Fruit fly (Drosophila melanogaster): ENCODE measurements around the gene CG13124.
A peak's percentile ranks its signal among the peaks of the same experiment; 100 is the strongest.

CG13124 gene

dm6 chr2L:9894871-9895364 is 13.5 kb downstream of the CG13124 start, which contains the start of gene Bka:
Gene Bka, plus strand, starts transcription at chr2L:9895287.
- TF ChIP-seq sage (GFP tag; optimal IDR thresholded peaks at IDR 0.05), result peak; percentile 55
- peak; percentile 76 for TF ChIP-seq rgr (GFP tag; optimal IDR thresholded peaks at IDR 0.05)
- peak; percentile 56 for TF ChIP-seq h (GFP tag; optimal IDR thresholded peaks at IDR 0.05)
- no peak for TF ChIP-seq tai (GFP tag; optimal IDR thresholded peaks at IDR 0.05)
- TF ChIP-seq Sp1 (GFP tag; optimal IDR thresholded peaks at IDR 0.05), result peak; percentile 76
- TF ChIP-seq br (GFP tag; optimal IDR thresholded peaks at IDR 0.05), result peak; percentile 36
- TF ChIP-seq sv (GFP tag; optimal IDR thresholded peaks at IDR 0.05), result peak; percentile 52
- TF ChIP-seq brk (GFP tag; optimal IDR thresholded peaks at IDR 0.05), result peak; percentile 86
- TF ChIP-seq OdsH (GFP tag; optimal IDR thresholded peaks at IDR 0.05), result peak; percentile 60
- TF ChIP-seq Rel (GFP tag; optimal IDR thresholded peaks at IDR 0.05), result no peak
- peak; percentile 50 for TF ChIP-seq Rel (tag; optimal IDR thresholded peaks at IDR 0.05)
- TF ChIP-seq Mio (GFP tag; optimal IDR thresholded peaks at IDR 0.05), result no peak
- peak; percentile 82 for TF ChIP-seq Myc (optimal IDR thresholded peaks at IDR 0.05)
- peak; percentile 66 for TF ChIP-seq Hnf4 (GFP tag; optimal IDR thresholded peaks at IDR 0.05)
- no peak for TF ChIP-seq N (GFP tag; optimal IDR thresholded peaks at IDR 0.05)
- TF ChIP-seq CG9705 (GFP tag; optimal IDR thresholded peaks at IDR 0.05), result peak; percentile 30
- TF ChIP-seq lola (GFP tag; optimal IDR thresholded peaks at IDR 0.05), result no peak
- TF ChIP-seq foxo (GFP tag; optimal IDR thresholded peaks at IDR 0.05), result peak in 1 of 2 experiments; percentile 43
- TF ChIP-seq HLH106 (tag; optimal IDR thresholded peaks at IDR 0.05), result peak; percentile 49
- peak; percentile 21 for TF ChIP-seq psq (GFP tag; optimal IDR thresholded peaks at IDR 0.05)

- TF ChIP-seq Myc (optimal IDR thresholded peaks at IDR 0.05) (no peak), rgr (GFP tag; optimal IDR thresholded peaks at IDR 0.05) (peak; percentile 49)
Observed at dm6 chr2L:9894193-9894592, 14.2 kb downstream of the CG13124 start.

- TF ChIP-seq HLH106 (tag; optimal IDR thresholded peaks at IDR 0.05) (no peak), Dif (GFP tag; optimal IDR thresholded peaks at IDR 0.05; ENCODE audit: partially characterized antibody) (no peak), GATAd (GFP tag; optimal IDR thresholded peaks at IDR 0.05) (no peak), Hr78 (GFP tag; optimal IDR thresholded peaks at IDR 0.05) (no peak), tai (GFP tag; optimal IDR thresholded peaks at IDR 0.05) (no peak), Abd-B (GFP tag; optimal IDR thresholded peaks at IDR 0.05) (no peak), rgr (GFP tag; optimal IDR thresholded peaks at IDR 0.05) (peak; percentile 0), usp (GFP tag; optimal IDR thresholded peaks at IDR 0.05) (no peak), N (GFP tag; optimal IDR thresholded peaks at IDR 0.05) (no peak), br (GFP tag; optimal IDR thresholded peaks at IDR 0.05) (no peak), dl (GFP tag; optimal IDR thresholded peaks at IDR 0.05; ENCODE audit: insufficient read depth in 1 of 2, partially characterized antibody in 2 of 2) (no peak), woc (GFP tag; optimal IDR thresholded peaks at IDR 0.05) (no peak), ey (GFP tag; optimal IDR thresholded peaks at IDR 0.05) (no peak), Myc (optimal IDR thresholded peaks at IDR 0.05) (peak; percentile 5), Hnf4 (GFP tag; optimal IDR thresholded peaks at IDR 0.05) (no peak), CG9705 (GFP tag; optimal IDR thresholded peaks at IDR 0.05) (no peak), CG32264 (GFP tag; optimal IDR thresholded peaks at IDR 0.05) (no peak)
Observed at dm6 chr2L:9893183-9893582, 15.2 kb downstream of the CG13124 start, which contains the start of gene mtDNA-helicase. Gene mtDNA-helicase, minus strand, starts transcription at chr2L:9893446.

dm6 chr2L:9890576-9890975 is 17.9 kb downstream of the CG13124 start, which contains the start of the genes CG34183 and CG4537:
Gene CG34183, minus strand, starts transcription at chr2L:9890772.
Gene CG4537, plus strand, starts transcription at chr2L:9890885.
- TF ChIP-seq rgr (GFP tag; optimal IDR thresholded peaks at IDR 0.05), result peak; percentile 33
- TF ChIP-seq h (GFP tag; optimal IDR thresholded peaks at IDR 0.05), result peak; percentile 1
- no peak for TF ChIP-seq jim (GFP tag; optimal IDR thresholded peaks at IDR 0.05)
- TF ChIP-seq CG32264 (GFP tag; optimal IDR thresholded peaks at IDR 0.05), result peak; percentile 3

dm6 chr2L:9887856-9888269 is 20.6 kb downstream of the CG13124 start, which contains the start of gene Fkbp59:
Gene Fkbp59, plus strand, starts transcription at chr2L:9888005.
- TF ChIP-seq Myc (optimal IDR thresholded peaks at IDR 0.05), result peak; percentile 83
- TF ChIP-seq GATAd (GFP tag; optimal IDR thresholded peaks at IDR 0.05), result no peak
- TF ChIP-seq Vsx2 (GFP tag; optimal IDR thresholded peaks at IDR 0.05; ENCODE audit: partially characterized antibody), result peak; percentile 99
